Worm (Caenorhabditis elegans): ENCODE measurements around the gene R11D1.4.

ce11 chrV:12760913-12761312, 46.9 kb upstream of the R11D1.4 start, which contains the start of gene F18E2.15:
- TF ChIP-seq F13H6.1 (tag; optimal IDR thresholded peaks at IDR 0.05) = no peak
- no peak for TF ChIP-seq lsy-2 (tag; optimal IDR thresholded peaks at IDR 0.05)
- no peak for TF ChIP-seq dmd-4 (tag; optimal IDR thresholded peaks at IDR 0.05)
- TF ChIP-seq blmp-1 (tag; optimal IDR thresholded peaks at IDR 0.05; ENCODE audit: insufficient read depth) = no peak
- no peak for TF ChIP-seq ztf-11 (tag; optimal IDR thresholded peaks at IDR 0.05)
- TF ChIP-seq elt-1 (tag; optimal IDR thresholded peaks at IDR 0.05) = no peak
- no peak for TF ChIP-seq gmeb-1 (tag; optimal IDR thresholded peaks at IDR 0.05)
- no peak for TF ChIP-seq R02D3.7 (tag; optimal IDR thresholded peaks at IDR 0.05)
- no peak for TF ChIP-seq ama-1 (optimal IDR thresholded peaks at IDR 0.05)
- TF ChIP-seq mdl-1 (tag; optimal IDR thresholded peaks at IDR 0.05) = no peak
- TF ChIP-seq nhr-12 (tag; optimal IDR thresholded peaks at IDR 0.05) = no peak
- no peak for TF ChIP-seq elt-3 (tag; optimal IDR thresholded peaks at IDR 0.05)
- TF ChIP-seq aly-2 (tag; optimal IDR thresholded peaks at IDR 0.05) = no peak

All from whole organism, L2 larva.